Fruit fly (Drosophila melanogaster): ENCODE results near the gene CG42822.

Gene CG42822

DNA sequence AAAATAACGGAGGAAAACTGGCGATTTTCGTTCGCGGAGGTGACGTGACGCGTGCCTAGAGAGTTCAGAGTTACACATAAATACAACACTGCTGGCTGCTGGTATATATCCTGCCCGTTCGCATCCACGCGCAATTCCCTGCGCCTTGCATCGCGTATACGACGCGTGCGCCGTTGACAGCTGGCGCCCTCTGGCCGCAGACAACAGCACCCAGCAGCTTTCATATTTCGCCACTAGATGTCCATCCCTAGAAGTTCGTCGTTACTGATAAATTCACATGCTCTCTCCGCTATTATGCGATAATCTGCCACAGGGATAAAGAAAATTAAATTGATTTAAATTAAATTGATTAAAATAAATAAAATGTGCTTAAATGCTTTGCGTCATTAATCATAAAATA, 11.3 kb upstream of the CG42822 start, which contains the start of gene Sur-8 (continued):
- TF ChIP-seq Hr38 (GFP tag; optimal IDR thresholded peaks at IDR 0.05) (no peak), CG1621 (tag; optimal IDR thresholded peaks at IDR 0.05) (no peak), CG3919 (GFP tag; optimal IDR thresholded peaks at IDR 0.05) (peak; percentile 69), spab (GFP tag; optimal IDR thresholded peaks at IDR 0.05) (no peak), Lpt (GFP tag; optimal IDR thresholded peaks at IDR 0.05) (no peak), CG31627 (GFP tag; optimal IDR thresholded peaks at IDR 0.05) (peak; percentile 58), CG11902 (GFP tag; optimal IDR thresholded peaks at IDR 0.05) (no peak)

DNA sequence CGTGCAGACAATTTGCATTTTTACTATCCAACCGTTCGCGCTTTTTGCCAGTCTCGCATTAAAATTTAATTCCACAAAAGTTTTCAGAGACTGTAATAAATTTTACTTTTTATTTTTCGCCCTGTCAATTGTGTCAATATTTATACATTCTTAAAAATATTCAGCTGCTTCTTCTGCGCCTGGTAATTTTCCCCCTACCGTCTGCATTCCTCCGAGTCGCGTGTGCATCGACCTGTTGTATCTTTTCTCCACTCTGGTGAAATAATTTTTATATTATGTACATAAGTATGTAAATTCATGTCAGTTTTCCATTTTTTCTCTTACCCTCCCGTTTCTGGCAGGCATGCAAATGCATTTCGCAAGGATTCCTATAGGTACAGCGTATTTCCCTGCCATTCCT, 10.5 kb upstream of the CG42822 start, which contains the start of gene CG34279:
Gene CG34279 (minus strand): TSS at position 101 of the 400 bp plus-strand sequence.
- TF ChIP-seq Ets96B (tag; optimal IDR thresholded peaks at IDR 0.05), result no peak
- TF ChIP-seq CG31627 (GFP tag; optimal IDR thresholded peaks at IDR 0.05), result no peak
- no peak for TF ChIP-seq Eip75B (GFP tag; optimal IDR thresholded peaks at IDR 0.05)
- no peak for TF ChIP-seq cyc (GFP tag; optimal IDR thresholded peaks at IDR 0.05)
- no peak for TF ChIP-seq CG34406 (GFP tag; optimal IDR thresholded peaks at IDR 0.05)
- TF ChIP-seq fkh (GFP tag; optimal IDR thresholded peaks at IDR 0.05), result no peak
- no peak for TF ChIP-seq Sox14 (GFP tag; optimal IDR thresholded peaks at IDR 0.05)
- no peak for TF ChIP-seq CG8319 (GFP tag; optimal IDR thresholded peaks at IDR 0.05)
- no peak for TF ChIP-seq vri (GFP tag; optimal IDR thresholded peaks at IDR 0.05)
- no peak for TF ChIP-seq OdsH (GFP tag; optimal IDR thresholded peaks at IDR 0.05)
- no peak for TF ChIP-seq CG4318 (GFP tag; optimal IDR thresholded peaks at IDR 0.05)
- TF ChIP-seq CG32006 (GFP tag; optimal IDR thresholded peaks at IDR 0.05), result no peak

DNA sequence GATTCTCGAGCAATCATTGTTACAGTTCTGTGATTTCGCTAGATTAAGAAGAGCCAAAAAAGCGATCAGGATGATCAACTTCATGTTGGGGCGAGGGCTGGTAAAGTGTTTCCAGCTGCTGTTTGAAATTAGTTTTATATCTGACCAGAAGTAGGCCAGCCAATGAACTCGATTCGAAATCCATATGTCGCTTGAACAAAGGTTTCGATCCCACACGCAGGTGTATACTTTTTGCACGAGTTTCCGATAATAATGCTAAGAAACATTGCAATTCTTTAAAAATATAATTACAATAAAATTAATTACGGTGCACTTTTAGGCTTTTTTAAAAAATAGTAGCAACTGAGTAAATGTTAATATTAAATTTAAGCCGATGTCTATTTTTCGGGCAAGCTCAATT, 10.1 kb upstream of the CG42822 start, which contains the start of gene CG34280:
Gene CG34280 (minus strand): TSS at position 101 of the 400 bp plus-strand sequence.
- no peak for TF ChIP-seq CG11762 (GFP tag; optimal IDR thresholded peaks at IDR 0.05; ENCODE audit: insufficient read depth)
- no peak for TF ChIP-seq CG9139 (GFP tag; optimal IDR thresholded peaks at IDR 0.05)
- TF ChIP-seq CG32006 (GFP tag; optimal IDR thresholded peaks at IDR 0.05), result no peak
- TF ChIP-seq Sox14 (GFP tag; optimal IDR thresholded peaks at IDR 0.05), result peak; percentile 48

DNA sequence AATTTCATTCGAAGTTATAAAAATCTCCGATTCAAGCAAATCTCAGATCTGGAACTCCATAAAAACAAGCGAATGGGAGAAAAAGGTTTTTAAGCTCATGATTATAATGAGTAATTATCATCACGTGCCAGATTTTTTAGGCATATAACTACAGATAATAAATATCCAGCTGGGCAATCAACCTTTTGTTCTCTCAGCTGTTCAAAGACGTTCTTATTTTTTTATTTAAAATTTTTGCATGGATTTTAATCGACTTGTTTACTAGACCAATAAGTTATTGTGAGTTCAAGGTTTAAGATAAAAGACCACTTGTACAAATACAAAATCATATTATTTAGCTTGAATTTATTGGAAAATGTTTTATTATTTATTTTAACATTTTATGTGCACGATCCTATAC, 9.5 kb upstream of the CG42822 start:
- TF ChIP-seq Sox14 (GFP tag; optimal IDR thresholded peaks at IDR 0.05) (no peak), OdsH (GFP tag; optimal IDR thresholded peaks at IDR 0.05) (no peak), fkh (GFP tag; optimal IDR thresholded peaks at IDR 0.05) (peak; percentile 29), Smox (GFP tag; optimal IDR thresholded peaks at IDR 0.05) (no peak), vri (GFP tag; optimal IDR thresholded peaks at IDR 0.05) (peak; percentile 47), CG4318 (GFP tag; optimal IDR thresholded peaks at IDR 0.05) (no peak), Met (GFP tag; optimal IDR thresholded peaks at IDR 0.05) (no peak), CG11902 (GFP tag; optimal IDR thresholded peaks at IDR 0.05) (no peak), Ets96B (tag; optimal IDR thresholded peaks at IDR 0.05) (no peak), fd59A (GFP tag; optimal IDR thresholded peaks at IDR 0.05) (no peak), Eip78C (GFP tag) (no peak), Eip93F (GFP tag; optimal IDR thresholded peaks at IDR 0.05) (no peak), salr (GFP tag; optimal IDR thresholded peaks at IDR 0.05) (no peak), eg (GFP tag; IDR thresholded peaks at IDR 0.05) (no peak), CG8632 (GFP tag; optimal IDR thresholded peaks at IDR 0.05) (no peak), Hr38 (GFP tag; optimal IDR thresholded peaks at IDR 0.05) (no peak)

DNA sequence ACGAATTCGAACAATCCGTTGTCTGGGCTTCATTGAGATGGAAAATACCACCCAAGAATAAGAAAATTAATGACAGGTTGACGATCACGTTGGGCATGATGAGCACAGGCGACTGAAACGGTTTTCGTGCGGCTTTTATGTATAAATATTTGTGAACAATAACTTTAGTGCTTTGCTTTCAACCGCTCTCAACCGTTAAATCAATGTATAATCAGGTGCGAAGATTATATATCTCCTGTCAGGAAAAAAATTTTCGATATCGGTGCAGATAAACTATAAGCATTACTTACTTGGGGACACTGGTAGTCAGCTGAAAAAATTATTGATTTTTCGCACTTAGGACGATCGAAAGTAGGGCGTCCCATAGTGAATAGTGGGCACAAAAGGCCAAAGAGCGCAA, 8.7 kb upstream of the CG42822 start, which contains the start of gene CG42823:
Gene CG42823 (minus strand): TSS at position 101 of the 400 bp plus-strand sequence.
- TF ChIP-seq Lpt (GFP tag; optimal IDR thresholded peaks at IDR 0.05), result no peak
- no peak for TF ChIP-seq eg (GFP tag; IDR thresholded peaks at IDR 0.05)
- TF ChIP-seq CG10631 (GFP tag; optimal IDR thresholded peaks at IDR 0.05), result no peak
- TF ChIP-seq fd59A (GFP tag; optimal IDR thresholded peaks at IDR 0.05), result no peak
- TF ChIP-seq CG6276 (GFP tag; optimal IDR thresholded peaks at IDR 0.05), result no peak
- TF ChIP-seq CG4318 (GFP tag; optimal IDR thresholded peaks at IDR 0.05), result no peak
- no peak for TF ChIP-seq Eip75B (GFP tag; optimal IDR thresholded peaks at IDR 0.05)
- TF ChIP-seq CG10669 (GFP tag; optimal IDR thresholded peaks at IDR 0.05), result no peak
- TF ChIP-seq Gug (GFP tag; IDR thresholded peaks at IDR 0.05), result no peak
